Worm (Caenorhabditis elegans) whole organism, L3 larva: Measurements from ENCODE around the gene nlp-26.

Source experiments
- aly-2 ChIP-seq: fragments of 150-350 bp; optimal IDR thresholded peaks from 2 replicates; lab custom pipeline; 2014; ENCODE audit warnings: missing biosample characterization, missing genetic modification characterization
- ceh-16 ChIP-seq: sonication (generic microtip); optimal IDR thresholded peaks from 2 replicates; lab custom pipeline; 2017; ENCODE audit warnings: missing biosample characterization, missing genetic modification characterization
- ceh-82 ChIP-seq: fragments of 150-350 bp; optimal IDR thresholded peaks from 2 replicates; lab custom pipeline; 2014; ENCODE audit warnings: missing biosample characterization, missing genetic modification characterization
- elt-3 ChIP-seq, 3 experiments: fragments of 150-350 bp in 1 of 3; sonication (generic microtip) in 2 of 3; optimal IDR thresholded peaks; 2 replicates in 2 of 3; 4 replicates in 1 of 3; lab custom pipeline; 2014 to 2017; ENCODE audit warnings: missing biosample characterization in 3 of 3, missing genetic modification characterization in 3 of 3
- fkh-10 ChIP-seq: sonication (generic microtip); optimal IDR thresholded peaks from 2 replicates; lab custom pipeline; 2017; ENCODE audit warnings: missing biosample characterization, missing genetic modification reagents, missing genetic modification characterization
- fos-1 ChIP-seq: fragments of 150-350 bp; optimal IDR thresholded peaks from 2 replicates; lab custom pipeline; 2014; ENCODE audit warnings: missing biosample characterization, missing genetic modification characterization
- lin-15B ChIP-seq: fragments of 150-350 bp; optimal IDR thresholded peaks from 2 replicates; lab custom pipeline; 2014; ENCODE audit warnings: missing biosample characterization, missing genetic modification characterization
- mdl-1 ChIP-seq: fragments of 150-350 bp; optimal IDR thresholded peaks from 2 replicates; lab custom pipeline; 2014; ENCODE audit warnings: missing biosample characterization, missing genetic modification characterization
- nhr-23 ChIP-seq: fragments of 150-350 bp; optimal IDR thresholded peaks from 2 replicates; lab custom pipeline; 2014; ENCODE audit warnings: missing biosample characterization, missing genetic modification reagents, missing genetic modification characterization
- nhr-25 ChIP-seq: sonication (generic microtip); optimal IDR thresholded peaks from 2 replicates; lab custom pipeline; 2017; ENCODE audit warnings: missing biosample characterization, missing genetic modification characterization
- pqm-1 ChIP-seq: fragments of 150-350 bp; optimal IDR thresholded peaks from 2 replicates; lab custom pipeline; 2017; ENCODE audit warnings: missing biosample characterization, missing genetic modification characterization, inconsistent platforms
- snpc-4 ChIP-seq: fragments of 150-350 bp; optimal IDR thresholded peaks from 2 replicates; lab custom pipeline; 2014; ENCODE audit warnings: missing biosample characterization, missing genetic modification characterization
- zag-1 ChIP-seq: fragments of 150-350 bp; optimal IDR thresholded peaks from 2 replicates; lab custom pipeline; 2014; ENCODE audit warnings: missing biosample characterization, missing genetic modification characterization

- no peak for TF ChIP-seq elt-3 (tag; optimal IDR thresholded peaks at IDR 0.05; lab: Kevin White, UChicago)
- TF ChIP-seq ceh-16 (tag; lab: Kevin White, UChicago) = no peak
- no peak for TF ChIP-seq ceh-82 (tag; lab: Kevin White, UChicago)
- no peak for TF ChIP-seq fkh-10 (GFP tag; lab: Kevin White, UChicago)
- TF ChIP-seq snpc-4 = no peak
- no peak for TF ChIP-seq nhr-23
- TF ChIP-seq fos-1 (tag; lab: Kevin White, UChicago) = no peak
- no peak for TF ChIP-seq nhr-25 (tag; lab: Kevin White, UChicago)
- no peak for TF ChIP-seq lin-15B (tag; lab: Kevin White, UChicago)
- no peak for TF ChIP-seq pqm-1 (tag; lab: Kevin White, UChicago)
- no peak for TF ChIP-seq zag-1
- no peak for TF ChIP-seq mdl-1 (tag; lab: Kevin White, UChicago)
- TF ChIP-seq aly-2 (tag; lab: Kevin White, UChicago) = no peak
Observed at ce11 chrV:19634197-19634596, 20.9 kb downstream of the nlp-26 start.
